Worm (Caenorhabditis elegans) whole organism, young adult: ENCODE results near the gene atgp-1.

Experiments used
- F10E7.11 ChIP-seq: sonication (generic microtip); optimal IDR thresholded peaks from 2 replicates; lab custom pipeline; 2017; ENCODE audit warnings: mild to moderate bottlenecking, missing genetic modification characterization, moderate library complexity, missing compliant biosample characterization
- F22D6.2 ChIP-seq: sonication (generic microtip); optimal IDR thresholded peaks from 2 replicates; lab custom pipeline; 2016; ENCODE audit warnings: mild to moderate bottlenecking, missing genetic modification characterization, missing compliant biosample characterization
- F23B12.7 ChIP-seq: sonication (generic microtip); optimal IDR thresholded peaks from 2 replicates; lab custom pipeline; 2017; ENCODE audit warnings: missing genetic modification characterization, mild to moderate bottlenecking, missing compliant biosample characterization, antibody characterized with exemption, moderate library complexity; ENCODE audit not compliant: insufficient read depth
- F37B4.10 ChIP-seq: fragments of 200-800 bp; sonication (Bioruptor generic); IDR thresholded peaks from 2 replicates; pipeline ENCODE4 v1.3.6; 2022; ENCODE audit warnings: missing genetic modification characterization, missing compliant biosample characterization
- K11D2.4 ChIP-seq: fragments of 200-800 bp; sonication (Bioruptor generic); IDR thresholded peaks from 2 replicates; pipeline ENCODE4 v1.3.6; 2022; ENCODE audit warnings: missing genetic modification reagents, missing genetic modification characterization, missing compliant biosample characterization
- K12H6.12 ChIP-seq: fragments of 200-800 bp; sonication (Bioruptor generic); optimal IDR thresholded peaks from 2 replicates; lab custom pipeline; 2018; ENCODE audit warnings: mild to moderate bottlenecking, missing genetic modification characterization, missing compliant biosample characterization
- T07F8.4 ChIP-seq: sonication (generic microtip); optimal IDR thresholded peaks from 2 replicates; lab custom pipeline; 2016; ENCODE audit warnings: mild to moderate bottlenecking, missing genetic modification characterization, moderate library complexity, missing compliant biosample characterization
- T26A5.8 ChIP-seq: sonication (generic microtip); optimal IDR thresholded peaks from 2 replicates; lab custom pipeline; 2016; ENCODE audit warnings: missing genetic modification characterization, missing compliant biosample characterization
- Y56A3A.18 ChIP-seq: fragments of 200-800 bp; sonication (Bioruptor generic); IDR thresholded peaks from 2 replicates; pipeline ENCODE4 v1.3.6; 2022; ENCODE audit warnings: missing genetic modification reagents, missing genetic modification characterization, missing compliant biosample characterization
- ama-1 ChIP-seq, 3 experiments: fragments of 150-350 bp in 1 of 3; sonication (generic microtip) in 2 of 3; optimal IDR thresholded peaks; 2 replicates each; lab custom pipeline; 2014 to 2018; ENCODE audit warnings: missing biosample characterization in 2 of 3, missing genetic modification characterization in 2 of 3, missing genetic modification reagents in 2 of 3
- atf-7 ChIP-seq: sonication (generic microtip); optimal IDR thresholded peaks from 2 replicates; lab custom pipeline; 2017; ENCODE audit warnings: mild to moderate bottlenecking, missing genetic modification characterization, missing compliant biosample characterization
- athp-1 ChIP-seq: sonication (generic microtip); optimal IDR thresholded peaks from 2 replicates; lab custom pipeline; 2017; ENCODE audit warnings: mild to moderate bottlenecking, missing genetic modification characterization, missing compliant biosample characterization
- attf-3 ChIP-seq: fragments of 200-800 bp; sonication (Bioruptor generic); conservative IDR thresholded peaks from 2 replicates; pipeline ENCODE4 v1.3.6; 2022; ENCODE audit warnings: missing genetic modification reagents, missing genetic modification characterization, missing compliant biosample characterization
- attf-6 ChIP-seq: fragments of 200-800 bp; sonication (Bioruptor generic); IDR thresholded peaks from 2 replicates; pipeline ENCODE4 v1.3.6; 2022; ENCODE audit warnings: missing genetic modification reagents, missing genetic modification characterization, missing compliant biosample characterization
- bed-2 ChIP-seq: fragments of 200-800 bp; sonication (Bioruptor generic); IDR thresholded peaks from 2 replicates; pipeline ENCODE4 v1.3.6; 2022; ENCODE audit warnings: missing genetic modification reagents, missing genetic modification characterization, missing compliant biosample characterization
- ccch-3 ChIP-seq: fragments of 200-800 bp; sonication (Bioruptor generic); optimal IDR thresholded peaks from 2 replicates; lab custom pipeline; 2018; ENCODE audit warnings: mild to moderate bottlenecking, missing genetic modification characterization, missing compliant biosample characterization
- cebp-1 ChIP-seq, 2 experiments: fragments of 200-800 bp in 1 of 2; sonication (Bioruptor generic) in 1 of 2; sonication (generic microtip) in 1 of 2; IDR thresholded peaks in 1 of 2; optimal IDR thresholded peaks in 1 of 2; 2 replicates each; pipeline versions ENCODE4 v1.3.6 to Lab custom; 2017 to 2022; ENCODE audit warnings: missing compliant biosample characterization in 2 of 2, missing genetic modification characterization in 2 of 2, mild to moderate bottlenecking in 1 of 2, missing genetic modification reagents in 1 of 2, moderate library complexity in 1 of 2
- ceh-91 ChIP-seq: fragments of 200-800 bp; sonication (Bioruptor generic); IDR thresholded peaks from 2 replicates; pipeline ENCODE4 v1.3.6; 2022; ENCODE audit warnings: missing genetic modification reagents, missing genetic modification characterization, missing compliant biosample characterization
- die-1 ChIP-seq: sonication (generic microtip); optimal IDR thresholded peaks from 2 replicates; lab custom pipeline; 2016; ENCODE audit warnings: missing genotype, mild to moderate bottlenecking, missing genetic modification characterization, missing compliant biosample characterization
- dox-1 ChIP-seq: fragments of 200-800 bp; sonication (Bioruptor generic); IDR thresholded peaks from 2 replicates; pipeline ENCODE4 v1.3.6; 2022; ENCODE audit warnings: missing genetic modification reagents, missing genetic modification characterization, missing compliant biosample characterization
- egl-44 ChIP-seq: fragments of 200-800 bp; sonication (Bioruptor generic); IDR thresholded peaks from 2 replicates; pipeline ENCODE4 v1.3.6; 2022; ENCODE audit warnings: missing genetic modification reagents, missing genetic modification characterization, missing compliant biosample characterization
- ekl-4 ChIP-seq: fragments of 200-800 bp; sonication (Bioruptor generic); IDR thresholded peaks from 2 replicates; pipeline ENCODE4 v1.3.6; 2022; ENCODE audit warnings: missing genetic modification reagents, missing genetic modification characterization, missing compliant biosample characterization
- gei-17 ChIP-seq: fragments of 200-800 bp; sonication (Bioruptor generic); optimal IDR thresholded peaks from 2 replicates; lab custom pipeline; 2018; ENCODE audit warnings: mild to moderate bottlenecking, missing genetic modification characterization, missing compliant biosample characterization
- hlh-26 ChIP-seq: fragments of 200-800 bp; sonication (Bioruptor generic); conservative IDR thresholded peaks from 2 replicates; pipeline ENCODE4 v1.3.6; 2022; ENCODE audit warnings: missing genetic modification reagents, missing genetic modification characterization, missing compliant biosample characterization
- let-526 ChIP-seq: fragments of 200-800 bp; sonication (Bioruptor generic); IDR thresholded peaks from 2 replicates; pipeline ENCODE4 v1.3.6; 2022; ENCODE audit warnings: missing genetic modification reagents, missing genetic modification characterization, missing compliant biosample characterization
- lin-40 ChIP-seq: sonication (generic microtip); optimal IDR thresholded peaks from 2 replicates; lab custom pipeline; 2016; ENCODE audit warnings: missing genetic modification characterization, mild to moderate bottlenecking, missing compliant biosample characterization, missing genotype, missing genetic modification reagents
- madf-8 ChIP-seq: fragments of 200-800 bp; sonication (Bioruptor generic); conservative IDR thresholded peaks from 2 replicates; pipeline ENCODE4 v1.3.6; 2022; ENCODE audit warnings: missing genetic modification reagents, missing genetic modification characterization, missing compliant biosample characterization
- mcd-1 ChIP-seq: fragments of 200-800 bp; sonication (Bioruptor generic); IDR thresholded peaks from 2 replicates; pipeline ENCODE4 v1.3.6; 2022; ENCODE audit warnings: missing genetic modification reagents, missing genetic modification characterization, missing compliant biosample characterization
- mel-28 ChIP-seq: sonication (generic microtip); optimal IDR thresholded peaks from 2 replicates; lab custom pipeline; 2016; ENCODE audit warnings: borderline replicate concordance, mild to moderate bottlenecking, missing genetic modification characterization, missing compliant biosample characterization
- nhr-90 ChIP-seq: sonication (generic microtip); optimal IDR thresholded peaks from 2 replicates; lab custom pipeline; 2016; ENCODE audit warnings: missing genotype, mild to moderate bottlenecking, missing genetic modification characterization, missing compliant biosample characterization
- rpc-1 ChIP-seq, 2 experiments: fragments of 150-350 bp in 1 of 2; sonication (generic microtip) in 1 of 2; optimal IDR thresholded peaks; 2 replicates each; lab custom pipeline; 2014 to 2018; ENCODE audit warnings: missing biosample characterization in 1 of 2, missing genetic modification characterization in 1 of 2, missing genetic modification reagents in 1 of 2, missing genotype in 1 of 2
- sdz-38 ChIP-seq: sonication (generic microtip); optimal IDR thresholded peaks from 2 replicates; lab custom pipeline; 2016; ENCODE audit warnings: missing genotype, missing genetic modification characterization, missing compliant biosample characterization
- tlf-1 ChIP-seq: fragments of 200-800 bp; sonication (Bioruptor generic); optimal IDR thresholded peaks from 2 replicates; lab custom pipeline; 2018; ENCODE audit warnings: mild to moderate bottlenecking, missing genetic modification characterization, missing compliant biosample characterization
- ztf-22 ChIP-seq: fragments of 200-800 bp; sonication (Bioruptor generic); optimal IDR thresholded peaks from 2 replicates; lab custom pipeline; 2018; ENCODE audit warnings: mild to moderate bottlenecking, missing genetic modification characterization, moderate library complexity, missing compliant biosample characterization
- ztf-26 ChIP-seq: sonication (generic microtip); optimal IDR thresholded peaks from 2 replicates; lab custom pipeline; 2017; ENCODE audit warnings: missing genetic modification characterization, missing compliant biosample characterization
- ztf-28 ChIP-seq: fragments of 200-800 bp; sonication (Bioruptor generic); IDR thresholded peaks from 2 replicates; pipeline ENCODE4 v1.3.6; 2022; ENCODE audit warnings: missing genetic modification reagents, missing genetic modification characterization, missing compliant biosample characterization

Gene atgp-1

DNA sequence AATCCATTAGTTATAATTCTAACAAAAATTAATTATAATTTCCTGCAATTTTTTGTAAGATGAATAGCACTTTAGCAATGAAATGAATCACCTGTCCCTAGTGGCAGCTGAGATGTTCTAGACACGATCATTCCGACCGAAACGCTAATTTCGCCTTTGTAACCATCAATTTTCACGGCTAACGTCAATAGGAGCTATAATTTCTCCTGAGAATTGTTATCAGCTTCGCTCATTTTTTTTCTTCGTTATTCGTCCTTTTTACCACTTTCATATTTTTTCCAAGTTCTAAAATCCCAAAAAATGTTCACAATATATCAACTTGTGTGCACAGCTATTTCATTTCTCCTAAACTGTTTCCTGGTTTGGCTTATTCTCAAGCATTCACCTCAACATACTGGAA is 3.9 kb upstream of the atgp-1 start, which contains the start of gene str-187:
Gene str-187 (plus strand): TSS at position 301 of the 400 bp plus-strand sequence.
- TF ChIP-seq dox-1 (GFP tag; lab: Robert Waterston, UW), result no peak
- TF ChIP-seq ekl-4 (GFP tag; lab: Robert Waterston, UW), result no peak

DNA sequence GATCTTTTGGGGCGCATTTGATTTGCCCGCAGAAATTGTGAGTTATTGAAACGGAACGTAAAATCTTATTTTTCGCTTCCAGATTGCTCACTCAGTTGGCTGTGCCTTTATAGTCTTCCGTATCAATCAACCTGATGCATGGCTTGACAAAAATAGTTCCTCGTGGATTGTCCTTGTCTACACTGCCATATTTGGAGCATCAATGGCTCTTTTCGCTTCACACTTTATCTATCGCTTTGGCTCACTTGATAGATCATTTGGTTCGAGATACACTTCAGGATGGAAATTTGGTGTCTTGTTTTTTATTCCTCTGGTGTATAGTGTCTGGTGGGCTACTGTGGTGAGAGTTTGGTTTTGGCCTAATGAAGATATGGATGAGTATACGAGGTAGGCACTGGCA is 3.4 kb upstream of the atgp-1 start:
- TF ChIP-seq die-1 (tag; lab: Kevin White, UChicago) (no peak), let-526 (GFP tag; lab: Robert Waterston, UW) (no peak), nhr-90 (tag; lab: Kevin White, UChicago) (no peak), ccch-3 (GFP tag; lab: Kevin White, UChicago) (no peak), ama-1 (optimal IDR thresholded peaks at IDR 0.05; lab: Kevin White, UChicago) (no peak), ama-1 (GFP tag; optimal IDR thresholded peaks at IDR 0.05; lab: Kevin White, UChicago) (no peak), attf-6 (no peak), F37B4.10 (GFP tag; lab: Robert Waterston, UW) (no peak), egl-44 (GFP tag; lab: Robert Waterston, UW) (no peak), Y56A3A.18 (GFP tag; lab: Robert Waterston, UW) (no peak), ztf-28 (no peak), K11D2.4 (GFP tag; lab: Robert Waterston, UW) (no peak), F10E7.11 (tag; lab: Kevin White, UChicago) (no peak), rpc-1 (optimal IDR thresholded peaks at IDR 0.05; lab: Kevin White, UChicago) (no peak), rpc-1 (tag; optimal IDR thresholded peaks at IDR 0.05; lab: Kevin White, UChicago) (no peak), mcd-1 (GFP tag; lab: Robert Waterston, UW) (no peak), attf-3 (GFP tag; lab: Robert Waterston, UW) (no peak), T07F8.4 (no peak), F22D6.2 (tag; lab: Kevin White, UChicago) (no peak), lin-40 (tag; lab: Kevin White, UChicago) (no peak), ceh-91 (GFP tag; lab: Robert Waterston, UW) (no peak), sdz-38 (tag; lab: Kevin White, UChicago) (no peak)

- TF ChIP-seq K11D2.4 (GFP tag; lab: Robert Waterston, UW) (no peak), F23B12.7 (no peak), let-526 (GFP tag; lab: Robert Waterston, UW) (no peak), ztf-22 (GFP tag; lab: Kevin White, UChicago) (no peak), cebp-1 (GFP tag; IDR thresholded peaks at IDR 0.05; lab: Robert Waterston, UW) (no peak), cebp-1 (tag; optimal IDR thresholded peaks at IDR 0.05; lab: Kevin White, UChicago) (no peak), tlf-1 (GFP tag; lab: Kevin White, UChicago) (no peak), ztf-26 (tag; lab: Kevin White, UChicago) (no peak), madf-8 (GFP tag; lab: Robert Waterston, UW) (no peak), mel-28 (tag; lab: Kevin White, UChicago) (no peak)
Observed at ce11 chrIV:17267304-17267891, 1.7 kb upstream of the atgp-1 start.

ce11 chrIV:17268069-17268468 is 1.1 kb upstream of the atgp-1 start:
- TF ChIP-seq K12H6.12 (tag; lab: Kevin White, UChicago) (no peak), atf-7 (tag; lab: Kevin White, UChicago) (no peak), T26A5.8 (tag; lab: Kevin White, UChicago) (no peak), hlh-26 (no peak), athp-1 (tag; lab: Kevin White, UChicago) (no peak), bed-2 (GFP tag; lab: Robert Waterston, UW) (no peak), F23B12.7 (no peak), gei-17 (GFP tag; lab: Kevin White, UChicago) (no peak)
- TF ChIP-seq, all 124 proteins: peak for 0
